Worm (Caenorhabditis elegans): ENCODE results near the gene snt-3.
A peak's percentile ranks its signal among the peaks of the same experiment; 100 is the strongest.

snt-3 gene

DNA sequence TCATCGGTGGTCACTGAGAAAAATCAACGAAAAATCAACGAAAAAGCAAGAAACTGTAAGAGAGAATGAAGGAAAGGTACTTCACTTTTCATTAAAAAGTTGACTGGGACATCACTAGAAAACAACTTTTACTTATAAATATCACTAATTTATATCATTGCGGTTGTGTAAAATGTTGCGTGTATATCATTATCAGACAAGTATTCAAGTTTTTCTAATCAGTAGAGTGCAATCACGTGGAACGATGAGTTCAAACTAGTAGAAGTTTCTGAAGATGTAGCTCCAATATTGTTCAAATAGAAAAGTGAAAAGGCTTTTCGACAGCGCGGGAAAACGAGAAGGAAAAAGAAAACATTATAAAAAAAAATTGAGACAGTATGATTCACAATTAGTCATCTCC is 17.4 kb upstream of the snt-3 start (continued):
- TF ChIP-seq ama-1 (optimal IDR thresholded peaks at IDR 0.05) = no peak
- no peak for TF ChIP-seq mep-1 (tag; optimal IDR thresholded peaks at IDR 0.05)
- no peak for TF ChIP-seq set-16 (GFP tag; IDR thresholded peaks at IDR 0.05)
- no peak for TF ChIP-seq ces-1 (GFP tag; optimal IDR thresholded peaks at IDR 0.05)
- no peak for TF ChIP-seq egl-27 (tag; optimal IDR thresholded peaks at IDR 0.05)
- no peak for TF ChIP-seq nhr-237 (tag; optimal IDR thresholded peaks at IDR 0.05)
- no peak for TF ChIP-seq mdl-1 (tag; optimal IDR thresholded peaks at IDR 0.05)
- TF ChIP-seq tra-1 (GFP tag; IDR thresholded peaks at IDR 0.05) = no peak
- TF ChIP-seq pqm-1 (tag; optimal IDR thresholded peaks at IDR 0.05) = peak; percentile 28
- TF ChIP-seq unc-130 (GFP tag; optimal IDR thresholded peaks at IDR 0.05) = no peak
- no peak for TF ChIP-seq ceh-44 (GFP tag; IDR thresholded peaks at IDR 0.05)
- no peak for TF ChIP-seq daf-16 (GFP tag; optimal IDR thresholded peaks at IDR 0.05)
- peak; percentile 52 for TF ChIP-seq daf-16 (tag; optimal IDR thresholded peaks at IDR 0.05)

DNA sequence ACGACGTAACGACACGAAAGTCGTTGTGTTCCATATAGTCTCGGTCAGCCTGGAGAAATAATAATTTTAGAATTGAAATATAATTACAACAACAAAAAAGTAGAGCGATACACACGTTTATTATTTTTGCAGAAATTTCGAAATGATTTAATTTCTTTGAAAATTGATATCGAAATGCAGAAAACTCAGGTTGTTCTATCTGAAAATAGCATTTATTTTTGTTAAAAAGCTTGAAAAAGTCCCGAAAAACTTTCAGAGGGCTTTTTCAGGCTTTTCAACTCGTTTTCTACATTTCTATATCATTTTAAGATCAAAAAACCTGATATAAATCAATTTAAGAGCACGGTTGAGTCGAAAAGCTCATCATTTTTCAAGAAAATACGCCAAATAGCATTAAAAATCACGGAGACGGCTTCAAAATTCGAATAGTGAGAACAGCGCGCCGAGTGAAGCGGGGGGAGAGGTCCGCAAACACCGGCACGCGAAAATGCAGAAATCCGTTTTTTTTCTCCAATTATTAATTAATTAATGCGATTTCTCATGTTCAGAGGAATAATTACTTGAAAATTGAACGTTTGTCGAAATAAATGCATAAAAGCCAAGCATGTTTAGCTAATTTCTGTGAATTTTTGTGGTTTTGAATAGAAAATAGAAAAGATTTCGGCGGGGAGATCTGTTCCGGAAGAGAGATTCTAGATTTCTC is 12.5 kb upstream of the snt-3 start, which contains the start of gene rga-4:
Gene rga-4, minus strand, starts transcription at position 51 of the 703 bp plus-strand sequence.
- TF ChIP-seq fkh-10 (GFP tag; optimal IDR thresholded peaks at IDR 0.05) = no peak
- no peak for TF ChIP-seq lim-7 (GFP tag; IDR thresholded peaks at IDR 0.05)
- no peak for TF ChIP-seq lin-38 (GFP tag; IDR thresholded peaks at IDR 0.05)
- TF ChIP-seq unc-130 (GFP tag; optimal IDR thresholded peaks at IDR 0.05) = no peak
- no peak for TF ChIP-seq tag-97 (GFP tag; IDR thresholded peaks at IDR 0.05)
- TF ChIP-seq hlh-11 (tag; optimal IDR thresholded peaks at IDR 0.05) = no peak
- no peak for TF ChIP-seq zfp-3 (GFP tag; conservative IDR thresholded peaks at IDR 0.05)
- TF ChIP-seq ceh-28 (tag; optimal IDR thresholded peaks at IDR 0.05) = no peak
- no peak for TF ChIP-seq pqm-1 (tag; optimal IDR thresholded peaks at IDR 0.05)
- no peak for TF ChIP-seq ceh-62 (tag; optimal IDR thresholded peaks at IDR 0.05)
- TF ChIP-seq skn-1 (tag; optimal IDR thresholded peaks at IDR 0.05) = no peak
- TF ChIP-seq mdl-1 (tag; optimal IDR thresholded peaks at IDR 0.05) = no peak
- TF ChIP-seq R02D3.7 (tag; optimal IDR thresholded peaks at IDR 0.05) = no peak
- no peak for TF ChIP-seq nhr-42 (GFP tag; IDR thresholded peaks at IDR 0.05)
- no peak for TF ChIP-seq madf-9 (GFP tag; conservative IDR thresholded peaks at IDR 0.05)
- peak; percentile 70 for TF ChIP-seq dpl-1 (GFP tag; optimal IDR thresholded peaks at IDR 0.05)
- peak; percentile 57 for TF ChIP-seq mes-2 (tag; optimal IDR thresholded peaks at IDR 0.05; ENCODE audit: poor library complexity, severe bottlenecking)
- TF ChIP-seq aha-1 (tag) = peak; percentile 77
- TF ChIP-seq ztf-7 (tag; optimal IDR thresholded peaks at IDR 0.05) = no peak
- peak in 1 of 2 experiments; percentile 39 for TF ChIP-seq lsy-2 (tag; optimal IDR thresholded peaks at IDR 0.05)
- no peak for TF ChIP-seq fos-1 (tag; optimal IDR thresholded peaks at IDR 0.05)
- TF ChIP-seq ZK546.5 (tag; optimal IDR thresholded peaks at IDR 0.05) = no peak
- no peak for TF ChIP-seq snpc-4 (tag; optimal IDR thresholded peaks at IDR 0.05)
- no peak for TF ChIP-seq zag-1 (tag; optimal IDR thresholded peaks at IDR 0.05)
- TF ChIP-seq attf-4 (tag; optimal IDR thresholded peaks at IDR 0.05) = no peak
- TF ChIP-seq F44E2.7 (GFP tag; IDR thresholded peaks at IDR 0.05) = no peak
- TF ChIP-seq nhr-48 (tag; optimal IDR thresholded peaks at IDR 0.05) = no peak
- no peak for TF ChIP-seq nhr-41 (GFP tag; IDR thresholded peaks at IDR 0.05)
- TF ChIP-seq nhr-28 (tag; optimal IDR thresholded peaks at IDR 0.05) = peak; percentile 4
- TF ChIP-seq Y105C5A.15 (GFP tag; IDR thresholded peaks at IDR 0.05) = no peak

DNA sequence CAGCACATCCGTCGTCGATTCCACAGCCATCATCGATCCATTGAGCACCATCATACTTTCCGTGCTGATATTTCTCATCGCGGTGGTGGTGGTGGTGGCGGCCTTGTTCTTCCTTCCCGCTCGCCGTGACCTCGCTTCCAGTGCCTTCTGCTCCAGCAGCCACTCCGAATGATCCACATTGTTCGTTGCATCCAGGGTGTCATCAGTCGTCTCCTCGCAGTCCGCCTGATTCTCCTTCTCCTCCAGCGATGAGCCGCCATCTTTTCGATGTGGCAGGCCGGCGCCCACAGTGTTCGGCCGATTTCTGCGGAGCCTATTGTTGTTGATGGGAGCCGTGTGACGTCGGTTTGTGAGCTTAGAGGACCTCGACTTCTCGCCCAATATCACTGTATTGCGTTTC is 7.2 kb upstream of the snt-3 start:
- no peak for TF ChIP-seq nhr-6 (tag; optimal IDR thresholded peaks at IDR 0.05)
- TF ChIP-seq set-16 (GFP tag; IDR thresholded peaks at IDR 0.05) = peak; percentile 83
- peak in 1 of 2 experiments; percentile 27 for TF ChIP-seq unc-62 (GFP tag; optimal IDR thresholded peaks at IDR 0.05 in 1 of 2)
- no peak for TF ChIP-seq unc-62 (tag; optimal IDR thresholded peaks at IDR 0.05)
